Worm (Caenorhabditis elegans): ENCODE data around the gene F59D12.2.

DNA sequence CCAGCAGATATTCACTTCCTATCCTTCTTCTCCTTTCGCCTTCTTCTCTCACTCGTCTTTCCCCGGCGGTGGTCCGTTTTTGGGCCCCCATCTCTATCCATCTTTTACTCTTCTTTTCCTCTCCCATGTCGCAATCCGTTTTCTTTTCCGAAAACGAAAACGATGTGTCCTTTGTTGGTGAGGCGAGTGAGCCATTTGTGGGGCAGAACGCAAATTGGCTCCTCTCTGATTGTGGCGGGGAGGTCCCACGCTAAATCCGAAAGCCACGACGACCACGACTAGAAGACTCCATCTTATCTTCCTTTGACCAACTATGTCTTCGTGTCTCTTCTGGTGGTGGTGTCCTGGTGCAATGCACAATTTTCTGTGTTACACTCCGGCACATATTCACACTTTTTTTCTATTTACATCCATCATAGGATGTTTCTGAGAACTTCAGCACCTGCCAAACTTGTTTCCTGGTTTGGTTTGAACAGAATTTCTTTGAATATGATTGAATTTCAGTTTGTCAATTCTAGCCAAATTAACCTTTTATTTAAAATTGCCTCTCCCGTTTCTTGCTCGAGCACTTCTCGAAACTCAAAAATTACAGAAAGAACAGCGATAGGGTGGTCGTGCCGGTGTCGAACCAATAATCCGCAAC lies 9.2 kb downstream of the F59D12.2 start, which contains the start of gene pcdr-1:
- TF ChIP-seq pax-3 (tag; optimal IDR thresholded peaks at IDR 0.05) (no peak), ztf-11 (tag; optimal IDR thresholded peaks at IDR 0.05) (no peak), alr-1 (tag; optimal IDR thresholded peaks at IDR 0.05; ENCODE audit: borderline replicate concordance) (no peak)

All from whole organism, L1 larva.